Worm (Caenorhabditis elegans): ENCODE data around the gene F58A3.4.

DNA sequence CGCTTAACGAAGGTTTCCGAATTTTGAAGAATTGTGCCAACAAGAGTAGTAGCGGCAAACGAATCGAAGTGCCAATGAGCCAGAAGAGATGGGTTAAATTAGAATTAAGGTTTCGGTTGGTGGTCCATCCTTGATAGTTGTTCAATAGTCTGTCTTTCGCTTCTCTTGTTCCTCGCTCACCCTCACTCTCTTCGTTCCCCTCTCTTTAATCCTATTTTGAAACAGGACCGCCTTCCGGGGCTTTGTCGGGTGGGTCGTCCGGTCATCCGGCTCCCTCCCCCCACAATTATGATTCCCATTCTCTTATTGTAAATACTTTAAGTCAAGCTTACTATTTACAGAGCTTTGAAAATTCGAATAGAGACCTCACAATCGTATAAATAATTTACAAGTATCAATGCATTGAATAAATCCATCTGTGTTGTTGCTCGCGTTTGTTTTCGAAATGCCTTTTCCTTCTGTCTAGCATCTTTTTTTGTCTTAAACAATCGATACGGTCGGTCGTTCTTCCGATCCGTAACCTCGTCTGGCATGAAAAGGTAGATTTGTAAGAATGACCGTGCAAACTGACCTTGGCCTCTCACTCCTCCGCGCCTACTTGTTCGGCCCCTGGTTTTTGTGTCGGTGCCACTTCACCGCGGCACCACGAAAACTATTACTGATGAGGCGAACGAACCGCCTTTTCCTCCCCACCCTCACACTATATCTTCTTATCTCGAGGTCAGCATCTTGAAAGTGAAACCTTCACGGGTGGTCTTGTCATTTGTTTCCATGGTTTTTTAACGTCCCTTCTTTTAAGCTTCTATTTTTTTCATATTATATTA lies 22.9 kb upstream of the F58A3.4 start:
- TF ChIP-seq hlh-1 (tag; optimal IDR thresholded peaks at IDR 0.05) (no peak), ceh-39 (tag; optimal IDR thresholded peaks at IDR 0.05) (no peak), pha-4 (tag; optimal IDR thresholded peaks at IDR 0.05) (no peak), snpc-4 (tag; optimal IDR thresholded peaks at IDR 0.05) (no peak)

Data from whole organism, mixed stage, embryonic.